Fruit fly (Drosophila melanogaster) S2 (cell line): Measurements from ENCODE around the gene Prosbeta7.

Source experiments
- CG8478 ChIP-seq: fragments of >200 bp; optimal IDR thresholded peaks from 2 replicates; lab custom pipeline; 2018
- CTCF ChIP-seq, 2 experiments: fragments of >200 bp; optimal IDR thresholded peaks; 2 replicates each; lab custom pipeline; 2018

- TF ChIP-seq CTCF (optimal IDR thresholded peaks at IDR 0.05; lab: Kevin White, UChicago) (no peak), CG8478 (lab: Kevin White, UChicago) (no peak)
Measured at dm6 chr3R:5392033-5392432, 33.9 kb upstream of the Prosbeta7 start.
